Fruit fly (Drosophila melanogaster) whole organism, wandering third instar larva: ENCODE measurements around the gene CG4101.

Experiments
- CG32264 ChIP-seq: fragments of 200-800 bp; sonication (Bioruptor generic); optimal IDR thresholded peaks from 2 replicates; lab custom pipeline; 2016; ENCODE audit warnings: missing biosample characterization, missing genetic modification characterization
- Dif ChIP-seq: fragments of 200-275, 200-300 bp; sonication (Bioruptor generic); optimal IDR thresholded peaks from 2 replicates; lab custom pipeline; 2018; ENCODE audit warnings: missing biosample characterization, missing genetic modification characterization; ENCODE audit not compliant: partially characterized antibody
- Hr78 ChIP-seq: fragments of >200 bp; optimal IDR thresholded peaks from 2 replicates; lab custom pipeline; 2017; ENCODE audit warnings: missing biosample characterization, missing genetic modification characterization
- Hr83 ChIP-seq: fragments of 200-300 bp; sonication (Bioruptor generic); optimal IDR thresholded peaks from 2 replicates; lab custom pipeline; 2016; ENCODE audit warnings: missing biosample characterization, mild to moderate bottlenecking, missing genetic modification characterization, moderate library complexity; ENCODE audit not compliant: poor library complexity, severe bottlenecking
- Jra ChIP-seq: sonication (Bioruptor generic); optimal IDR thresholded peaks from 2 replicates; lab custom pipeline; 2016; ENCODE audit warnings: missing biosample characterization, missing genetic modification characterization
- OdsH ChIP-seq: fragments of 200-800 bp; sonication (Bioruptor generic); optimal IDR thresholded peaks from 2 replicates; lab custom pipeline; 2016; ENCODE audit warnings: missing biosample characterization, mild to moderate bottlenecking, missing genetic modification characterization
- foxo ChIP-seq, 2 experiments: fragments of 200-800 bp; sonication (Bioruptor generic); optimal IDR thresholded peaks; 2 replicates in 1 of 2; 3 replicates in 1 of 2; lab custom pipeline; 2016 to 2017; ENCODE audit warnings: missing biosample characterization in 2 of 2, missing genetic modification characterization in 2 of 2
- h ChIP-seq: fragments of 200-800 bp; sonication (Bioruptor generic); optimal IDR thresholded peaks from 3 replicates; lab custom pipeline; 2016; ENCODE audit warnings: missing biosample characterization, mild to moderate bottlenecking, missing genetic modification characterization
- jim ChIP-seq: fragments of 175-275, 200-325 bp; sonication (Bioruptor generic); optimal IDR thresholded peaks from 2 replicates; lab custom pipeline; 2016; ENCODE audit warnings: missing biosample characterization, mild to moderate bottlenecking, missing genetic modification characterization
- lola ChIP-seq: fragments of >200 bp; optimal IDR thresholded peaks from 2 replicates; lab custom pipeline; 2017; ENCODE audit warnings: missing biosample characterization, missing genetic modification characterization
- psq ChIP-seq: fragments of 200-800 bp; sonication (Bioruptor generic); optimal IDR thresholded peaks from 3 replicates; lab custom pipeline; 2017; ENCODE audit warnings: missing biosample characterization, mild to moderate bottlenecking, missing genetic modification characterization, moderate library complexity
- sage ChIP-seq: fragments of 200-800 bp; sonication (Bioruptor generic); optimal IDR thresholded peaks from 2 replicates; lab custom pipeline; 2016; ENCODE audit warnings: missing biosample characterization, mild to moderate bottlenecking, missing genetic modification characterization
- tai ChIP-seq: sonication (Bioruptor generic); optimal IDR thresholded peaks from 2 replicates; lab custom pipeline; 2016; ENCODE audit warnings: missing biosample characterization, missing genetic modification characterization
- usp ChIP-seq: fragments of >200 bp; optimal IDR thresholded peaks from 2 replicates; lab custom pipeline; 2017; ENCODE audit warnings: missing biosample characterization, missing genetic modification characterization

dm6 chr3L:16609120-16609519 is 3.2 kb upstream of the CG4101 start, which contains the start of gene CG4098:
- TF ChIP-seq Hr78 (GFP tag; lab: Kevin White, UChicago): no peak
- peak; percentile 67 for TF ChIP-seq h (GFP tag; lab: Kevin White, UChicago)
- peak in 1 of 2 experiments; percentile 86 for TF ChIP-seq foxo (GFP tag; optimal IDR thresholded peaks at IDR 0.05; lab: Kevin White, UChicago)
- peak; percentile 47 for TF ChIP-seq jim
- TF ChIP-seq Hr83 (GFP tag; lab: Kevin White, UChicago): peak; percentile 97
- TF ChIP-seq sage (GFP tag; lab: Kevin White, UChicago): no peak
- TF ChIP-seq psq (GFP tag; lab: Kevin White, UChicago): peak; percentile 34
- no peak for TF ChIP-seq tai (GFP tag; lab: Kevin White, UChicago)
- peak; percentile 43 for TF ChIP-seq Jra (GFP tag; lab: Kevin White, UChicago)
- no peak for TF ChIP-seq Dif
- TF ChIP-seq CG32264 (GFP tag; lab: Kevin White, UChicago): no peak
- TF ChIP-seq OdsH (GFP tag; lab: Kevin White, UChicago): peak; percentile 65
- no peak for TF ChIP-seq usp (GFP tag; lab: Kevin White, UChicago)
- TF ChIP-seq lola (GFP tag; lab: Kevin White, UChicago): no peak
